Worm (Caenorhabditis elegans) whole organism, late embryonic: Measurements from ENCODE around the gene F58F9.6.

Source experiments
- ama-1 ChIP-seq: fragments of 150-350 bp; optimal IDR thresholded peaks from 2 replicates; lab custom pipeline; 2014
- ceh-14 ChIP-seq: sonication (generic microtip); optimal IDR thresholded peaks from 2 replicates; lab custom pipeline; 2016; ENCODE audit warnings: missing genotype, missing genetic modification characterization, missing compliant biosample characterization
- dmd-4 ChIP-seq: sonication (generic microtip); optimal IDR thresholded peaks from 2 replicates; lab custom pipeline; 2016; ENCODE audit warnings: borderline replicate concordance, missing genetic modification characterization, missing compliant biosample characterization
- hlh-30 ChIP-seq: sonication (generic microtip); optimal IDR thresholded peaks from 2 replicates; lab custom pipeline; 2017; ENCODE audit warnings: antibody characterized with exemption, missing genetic modification characterization, missing compliant biosample characterization; ENCODE audit not compliant: insufficient read depth
- hlh-8 ChIP-seq: sonication (generic microtip); optimal IDR thresholded peaks from 2 replicates; lab custom pipeline; 2016; ENCODE audit warnings: missing genotype, missing genetic modification characterization, missing compliant biosample characterization
- tbx-2 ChIP-seq: sonication (generic microtip); optimal IDR thresholded peaks from 2 replicates; lab custom pipeline; 2016; ENCODE audit warnings: missing genetic modification characterization, missing compliant biosample characterization
- unc-86 ChIP-seq: sonication (generic microtip); optimal IDR thresholded peaks from 2 replicates; lab custom pipeline; 2016; ENCODE audit warnings: missing genetic modification characterization, missing compliant biosample characterization

DNA sequence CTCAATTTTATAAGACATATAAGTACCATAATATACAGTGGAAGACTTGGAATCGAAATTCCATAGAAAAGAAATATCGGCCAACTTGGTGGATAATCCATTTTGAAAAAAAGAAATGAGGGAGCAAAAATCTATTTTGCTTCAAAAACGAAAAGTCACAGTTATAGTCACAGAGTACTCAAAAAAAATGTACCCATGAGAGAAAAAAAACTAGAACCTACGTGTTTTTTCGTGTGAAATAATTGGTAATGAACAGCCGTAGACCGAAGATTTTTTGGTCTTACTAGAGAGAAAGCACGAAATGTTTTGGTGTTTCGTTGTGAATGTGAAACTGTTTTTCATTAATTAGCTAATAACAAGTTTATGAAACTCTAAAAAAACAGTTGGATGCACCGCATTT, 31.9 kb upstream of the F58F9.6 start, which contains the start of gene srv-30:
- TF ChIP-seq hlh-30 (tag; lab: Kevin White, UChicago) (no peak), tbx-2 (tag; lab: Kevin White, UChicago) (no peak), dmd-4 (tag; lab: Kevin White, UChicago) (no peak), hlh-8 (tag; lab: Kevin White, UChicago) (no peak), unc-86 (tag; lab: Kevin White, UChicago) (no peak), ceh-14 (tag; lab: Kevin White, UChicago) (no peak), ama-1 (no peak)
